Worm (Caenorhabditis elegans) whole organism, early embryonic: ENCODE data around the gene ifet-1.

Experiments
- B0310.2 ChIP-seq: sonication (generic microtip); optimal IDR thresholded peaks from 2 replicates; lab custom pipeline; 2016; ENCODE audit warnings: mild to moderate bottlenecking, missing genetic modification characterization, missing compliant biosample characterization
- F13C5.2 ChIP-seq: sonication (generic microtip); optimal IDR thresholded peaks from 2 replicates; lab custom pipeline; 2017; ENCODE audit warnings: mild to moderate bottlenecking, missing genetic modification characterization, inconsistent platforms, missing compliant biosample characterization
- aly-1 ChIP-seq: sonication (generic microtip); optimal IDR thresholded peaks from 2 replicates; lab custom pipeline; 2016; ENCODE audit warnings: missing genetic modification characterization, missing compliant biosample characterization
- ama-1 ChIP-seq: fragments of 150-350 bp; optimal IDR thresholded peaks from 2 replicates; lab custom pipeline; 2014
- ceh-13 ChIP-seq: fragments of 200-800 bp; sonication (Bioruptor generic); optimal IDR thresholded peaks from 2 replicates; lab custom pipeline; 2018; ENCODE audit warnings: mild to moderate bottlenecking, missing genetic modification characterization, missing compliant biosample characterization
- ceh-36 ChIP-seq: sonication (generic microtip); optimal IDR thresholded peaks from 2 replicates; lab custom pipeline; 2016; ENCODE audit warnings: missing genetic modification characterization, inconsistent platforms, missing compliant biosample characterization
- ets-7 ChIP-seq: sonication (generic microtip); optimal IDR thresholded peaks from 2 replicates; lab custom pipeline; 2016; ENCODE audit warnings: missing genotype, missing genetic modification characterization, missing compliant biosample characterization
- flt-1 ChIP-seq: fragments of 200-800 bp; sonication (Bioruptor generic); IDR thresholded peaks from 2 replicates; pipeline ENCODE4 v1.3.6; 2022; ENCODE audit warnings: missing genetic modification characterization, missing compliant biosample characterization
- hmbx-1 ChIP-seq: sonication (generic microtip); optimal IDR thresholded peaks from 2 replicates; lab custom pipeline; 2016; ENCODE audit warnings: mild to moderate bottlenecking, missing genetic modification characterization, missing compliant biosample characterization
- hmg-4 ChIP-seq: fragments of 200-800 bp; sonication (Bioruptor generic); optimal IDR thresholded peaks from 2 replicates; lab custom pipeline; 2018; ENCODE audit warnings: mild to moderate bottlenecking, missing genetic modification characterization, missing compliant biosample characterization
- hnd-1 ChIP-seq: sonication (generic microtip); optimal IDR thresholded peaks from 2 replicates; lab custom pipeline; 2016; ENCODE audit warnings: missing genetic modification characterization, missing compliant biosample characterization
- pes-1 ChIP-seq: fragments of 200-800 bp; sonication (Bioruptor generic); IDR thresholded peaks from 2 replicates; pipeline ENCODE4 v1.3.6; 2022; ENCODE audit warnings: missing genetic modification reagents, missing genetic modification characterization, missing compliant biosample characterization
- scrt-1 ChIP-seq: fragments of 200-800 bp; sonication (Bioruptor generic); IDR thresholded peaks from 2 replicates; pipeline ENCODE4 v1.3.6; 2022; ENCODE audit warnings: missing genetic modification characterization, missing compliant biosample characterization
- sea-1 ChIP-seq: fragments of 200-800 bp; sonication (Bioruptor generic); conservative IDR thresholded peaks from 2 replicates; pipeline ENCODE4 v1.3.6; 2022; ENCODE audit warnings: missing genetic modification characterization, missing compliant biosample characterization
- tbx-11 ChIP-seq: fragments of 200-800 bp; sonication (Bioruptor generic); IDR thresholded peaks from 2 replicates; pipeline ENCODE4 v1.3.6; 2022; ENCODE audit warnings: missing genetic modification characterization, missing compliant biosample characterization
- tbx-37 ChIP-seq: fragments of 200-800 bp; sonication (Bioruptor generic); conservative IDR thresholded peaks from 2 replicates; pipeline ENCODE4 v1.3.6; 2022; ENCODE audit warnings: missing genetic modification reagents, missing genetic modification characterization, missing compliant biosample characterization
- tra-4 ChIP-seq: sonication (generic microtip); optimal IDR thresholded peaks from 2 replicates; lab custom pipeline; 2017; ENCODE audit warnings: missing genetic modification characterization, missing compliant biosample characterization

The ifet-1 gene

DNA sequence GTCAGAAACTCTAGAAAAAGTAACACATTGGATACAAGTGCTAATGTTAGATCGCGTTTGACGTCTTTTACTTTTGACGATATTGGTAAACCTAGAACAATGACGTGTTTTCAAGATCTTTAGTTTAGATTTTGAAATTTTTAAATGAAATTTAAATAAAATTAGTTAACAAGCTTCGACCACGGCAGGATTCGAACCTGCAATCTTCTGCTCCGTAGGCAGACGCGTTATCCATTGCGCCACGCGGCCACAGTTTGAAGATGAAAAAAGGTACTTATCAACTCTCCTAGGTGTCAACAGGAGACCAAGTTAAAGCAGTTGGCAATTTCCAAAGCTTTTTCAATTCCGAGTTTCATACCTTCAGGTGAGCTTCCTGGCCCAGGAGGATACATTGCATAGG, 25.6 kb downstream of the ifet-1 start:
- TF ChIP-seq tbx-11 (GFP tag; lab: Robert Waterston, UW) (no peak), sea-1 (GFP tag; lab: Robert Waterston, UW) (no peak), scrt-1 (no peak), tbx-37 (GFP tag; lab: Robert Waterston, UW) (no peak), ets-7 (tag; lab: Kevin White, UChicago) (no peak), ama-1 (lab: Kevin White, UChicago) (no peak), tra-4 (tag; lab: Kevin White, UChicago) (no peak), hmg-4 (GFP tag; lab: Kevin White, UChicago) (no peak), ceh-13 (GFP tag; lab: Kevin White, UChicago) (no peak), aly-1 (tag; lab: Kevin White, UChicago) (no peak), F13C5.2 (tag; lab: Kevin White, UChicago) (no peak), B0310.2 (tag; lab: Kevin White, UChicago) (no peak), hnd-1 (tag; lab: Kevin White, UChicago) (no peak), hmbx-1 (no peak), pes-1 (GFP tag; lab: Robert Waterston, UW) (no peak), ceh-36 (tag; lab: Kevin White, UChicago) (no peak), flt-1 (no peak)

DNA sequence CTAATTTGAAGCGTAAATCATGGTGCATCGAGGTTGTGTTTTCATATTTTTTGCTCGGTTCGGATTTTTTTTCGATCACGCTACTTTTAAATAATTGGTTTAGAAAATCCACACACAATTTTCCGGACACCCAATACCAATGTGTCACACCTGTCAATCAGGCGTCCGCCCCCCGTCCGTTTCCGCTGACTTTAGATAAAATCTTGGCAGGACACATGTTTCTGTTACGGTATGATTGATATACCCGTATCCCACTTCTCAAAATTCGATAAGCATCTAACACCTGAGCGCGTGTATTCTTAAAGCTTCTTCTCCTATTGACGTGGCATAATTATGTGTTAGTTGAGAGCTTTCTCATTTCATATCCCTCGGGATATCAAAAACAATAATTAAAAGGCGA, 26.9 kb downstream of the ifet-1 start:
- no peak for TF ChIP-seq B0310.2 (tag; lab: Kevin White, UChicago)
- TF ChIP-seq hmg-4 (GFP tag; lab: Kevin White, UChicago), result no peak
- TF ChIP-seq sea-1 (GFP tag; lab: Robert Waterston, UW), result no peak
- TF ChIP-seq hmbx-1, result no peak
- no peak for TF ChIP-seq tbx-37 (GFP tag; lab: Robert Waterston, UW)
- no peak for TF ChIP-seq tbx-11 (GFP tag; lab: Robert Waterston, UW)
- TF ChIP-seq scrt-1, result no peak
- no peak for TF ChIP-seq F13C5.2 (tag; lab: Kevin White, UChicago)
- TF ChIP-seq ceh-36 (tag; lab: Kevin White, UChicago), result no peak
- TF ChIP-seq tra-4 (tag; lab: Kevin White, UChicago), result no peak
- no peak for TF ChIP-seq pes-1 (GFP tag; lab: Robert Waterston, UW)
- TF ChIP-seq ama-1 (lab: Kevin White, UChicago), result no peak
- no peak for TF ChIP-seq hnd-1 (tag; lab: Kevin White, UChicago)

DNA sequence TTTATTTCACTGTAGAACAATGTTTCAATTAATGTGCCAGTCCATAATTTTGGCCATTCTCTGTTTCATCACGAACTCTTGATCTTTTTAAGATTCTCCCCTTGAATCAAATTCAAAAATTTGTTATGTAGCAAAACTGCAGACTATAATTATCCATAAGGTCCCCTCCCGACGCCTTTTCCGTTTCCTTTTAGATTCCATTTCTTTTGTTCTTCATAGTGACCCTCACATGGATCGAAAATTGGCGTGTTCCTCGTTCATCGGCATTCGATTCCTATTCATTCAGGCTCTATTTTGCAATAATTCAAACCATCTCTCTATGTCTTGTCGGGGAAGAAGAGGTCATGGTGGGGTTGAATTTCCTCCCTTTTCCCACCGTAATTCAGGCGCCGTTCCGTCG, 30.5 kb downstream of the ifet-1 start:
- TF ChIP-seq hmg-4 (GFP tag; lab: Kevin White, UChicago) (no peak), hnd-1 (tag; lab: Kevin White, UChicago) (no peak), B0310.2 (tag; lab: Kevin White, UChicago) (no peak), ceh-13 (GFP tag; lab: Kevin White, UChicago) (no peak), hmbx-1 (no peak), sea-1 (GFP tag; lab: Robert Waterston, UW) (no peak), ets-7 (tag; lab: Kevin White, UChicago) (no peak), tra-4 (tag; lab: Kevin White, UChicago) (no peak), ceh-36 (tag; lab: Kevin White, UChicago) (no peak), tbx-37 (GFP tag; lab: Robert Waterston, UW) (no peak), F13C5.2 (tag; lab: Kevin White, UChicago) (no peak)

DNA sequence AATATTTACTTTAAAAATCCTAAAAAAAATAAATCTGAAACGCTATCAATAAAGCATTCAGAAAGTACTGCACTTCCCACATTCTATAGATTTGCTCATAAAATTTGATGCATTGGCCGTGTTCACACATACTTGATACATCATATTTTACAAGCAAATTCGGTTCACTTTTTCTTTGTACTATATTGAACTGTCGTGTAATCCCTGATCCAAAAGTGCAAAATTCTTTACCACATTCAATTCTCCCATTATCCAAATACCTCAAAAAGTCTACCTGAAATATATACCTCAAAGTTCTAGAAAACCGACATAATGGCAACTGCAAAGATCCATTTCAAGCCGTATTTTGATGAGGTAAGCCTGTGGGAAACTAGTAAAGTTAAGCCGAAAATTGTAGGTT, 33.2 kb downstream of the ifet-1 start, which contains the start of gene nex-3:
Gene nex-3 (plus strand): TSS at position 301 of the 400 bp plus-strand sequence.
- TF ChIP-seq ama-1 (lab: Kevin White, UChicago), result no peak
- TF ChIP-seq scrt-1, result no peak
- no peak for TF ChIP-seq ets-7 (tag; lab: Kevin White, UChicago)
- TF ChIP-seq B0310.2 (tag; lab: Kevin White, UChicago), result no peak
- no peak for TF ChIP-seq F13C5.2 (tag; lab: Kevin White, UChicago)
- no peak for TF ChIP-seq ceh-13 (GFP tag; lab: Kevin White, UChicago)
- no peak for TF ChIP-seq sea-1 (GFP tag; lab: Robert Waterston, UW)
- no peak for TF ChIP-seq pes-1 (GFP tag; lab: Robert Waterston, UW)
- no peak for TF ChIP-seq ceh-36 (tag; lab: Kevin White, UChicago)
- no peak for TF ChIP-seq hmg-4 (GFP tag; lab: Kevin White, UChicago)
- TF ChIP-seq hnd-1 (tag; lab: Kevin White, UChicago), result no peak
- no peak for TF ChIP-seq aly-1 (tag; lab: Kevin White, UChicago)
- no peak for TF ChIP-seq tra-4 (tag; lab: Kevin White, UChicago)
- no peak for TF ChIP-seq tbx-11 (GFP tag; lab: Robert Waterston, UW)
- TF ChIP-seq tbx-37 (GFP tag; lab: Robert Waterston, UW), result no peak
- no peak for TF ChIP-seq flt-1
- no peak for TF ChIP-seq hmbx-1

DNA sequence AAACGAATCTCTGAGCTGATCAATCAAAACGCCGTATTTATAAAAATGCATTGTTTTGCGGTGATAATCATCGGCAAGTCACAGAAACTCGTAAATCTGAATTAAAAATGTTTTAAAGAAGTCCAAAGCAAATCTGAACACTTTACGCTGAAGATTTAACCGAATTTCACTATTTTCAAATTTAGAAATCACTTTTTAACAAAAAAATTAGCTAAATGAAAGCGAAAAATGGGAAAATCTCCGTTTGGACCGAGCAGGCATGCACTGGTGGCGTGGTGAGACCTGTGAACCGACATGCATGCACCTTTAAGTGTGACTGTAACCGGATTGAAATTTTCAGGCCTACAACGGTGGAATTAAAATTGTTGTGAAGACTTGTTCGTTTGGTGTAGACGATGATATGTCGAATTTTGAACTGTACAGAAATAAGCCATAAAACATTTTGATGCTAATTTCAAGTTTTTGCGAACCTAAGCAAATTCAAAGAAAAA, 35.4 kb downstream of the ifet-1 start, which contains the start of gene C28A5.2:
Gene C28A5.2 (minus strand): TSS at position 51 of the 491 bp plus-strand sequence.
- TF ChIP-seq ceh-36 (tag; lab: Kevin White, UChicago) (no peak), ceh-13 (GFP tag; lab: Kevin White, UChicago) (no peak), tra-4 (tag; lab: Kevin White, UChicago) (no peak)

DNA sequence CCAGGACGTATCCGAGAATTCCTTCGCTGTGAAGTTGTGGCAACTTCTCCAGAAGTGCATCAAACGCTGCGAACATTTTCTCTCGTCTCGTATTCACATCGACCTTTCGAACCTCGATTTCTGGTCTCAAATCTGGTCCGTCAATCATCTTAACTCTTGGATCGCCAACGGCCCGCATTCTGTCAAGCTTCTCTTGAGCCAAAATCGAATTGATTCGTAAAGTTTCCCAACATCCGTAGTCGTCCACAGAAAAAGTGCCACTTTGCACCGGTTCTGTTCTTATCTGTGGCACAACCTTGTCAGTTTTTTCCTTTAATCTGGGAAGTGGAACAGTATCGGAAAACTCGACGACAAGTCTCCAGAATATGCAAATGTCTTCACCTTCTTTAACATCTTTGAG, 39.7 kb downstream of the ifet-1 start:
- TF ChIP-seq tra-4 (tag; lab: Kevin White, UChicago), result no peak
- no peak for TF ChIP-seq ets-7 (tag; lab: Kevin White, UChicago)
- TF ChIP-seq scrt-1, result no peak
- no peak for TF ChIP-seq hnd-1 (tag; lab: Kevin White, UChicago)
- no peak for TF ChIP-seq F13C5.2 (tag; lab: Kevin White, UChicago)
- no peak for TF ChIP-seq tbx-11 (GFP tag; lab: Robert Waterston, UW)
- TF ChIP-seq sea-1 (GFP tag; lab: Robert Waterston, UW), result no peak
- TF ChIP-seq pes-1 (GFP tag; lab: Robert Waterston, UW), result no peak
- no peak for TF ChIP-seq tbx-37 (GFP tag; lab: Robert Waterston, UW)
- TF ChIP-seq ceh-36 (tag; lab: Kevin White, UChicago), result no peak
- no peak for TF ChIP-seq B0310.2 (tag; lab: Kevin White, UChicago)
